Fruit fly (Drosophila melanogaster) whole organism: Measurements from ENCODE around the gene CG9330.

ENCODE experiments used
- CG8478 ChIP-seq: fragments of >200 bp; optimal IDR thresholded peaks from 2 replicates; lab custom pipeline; 2018; ENCODE audit warnings: inconsistent platforms
- Dll ChIP-seq: fragments of >200 bp; optimal IDR thresholded peaks from 2 replicates; lab custom pipeline; 2017
- psq ChIP-seq: fragments of >200 bp; optimal IDR thresholded peaks from 2 replicates; lab custom pipeline; 2017

dm6 chr3L:19559171-19559570 lies 26.9 kb upstream of the CG9330 start:
- TF ChIP-seq Dll (lab: Kevin White, UChicago) (no peak), psq (lab: Kevin White, UChicago) (no peak), CG8478 (lab: Kevin White, UChicago) (no peak)
